Fruit fly (Drosophila melanogaster) whole organism, adult: Measurements from ENCODE around the gene Ddr.
A peak's percentile ranks its signal among the peaks of the same experiment; 100 is the strongest.

Experiments
- CG11617 ChIP-seq: fragments of 200-800 bp; sonication (Bioruptor generic); optimal IDR thresholded peaks from 2 replicates; lab custom pipeline; 2017; ENCODE audit warnings: mild to moderate bottlenecking, missing biosample characterization, missing genetic modification reagents, missing genetic modification characterization
- CG12768 ChIP-seq: fragments of 200-800 bp; sonication (Bioruptor generic); optimal IDR thresholded peaks from 2 replicates; lab custom pipeline; 2017; ENCODE audit warnings: missing biosample characterization, missing genetic modification characterization, mild to moderate bottlenecking, moderate library complexity, missing genetic modification reagents
- CG14711 ChIP-seq: fragments of 200-800 bp; sonication (Bioruptor generic); optimal IDR thresholded peaks from 2 replicates; lab custom pipeline; 2018; ENCODE audit warnings: missing biosample characterization, mild to moderate bottlenecking, missing genetic modification characterization, moderate library complexity
- CG1620 ChIP-seq: fragments of 200-800 bp; sonication (Bioruptor generic); optimal IDR thresholded peaks from 2 replicates; lab custom pipeline; 2016; ENCODE audit warnings: missing biosample characterization, missing genetic modification characterization
- CG33017 ChIP-seq: fragments of 200-800 bp; sonication (Bioruptor generic); optimal IDR thresholded peaks from 2 replicates; lab custom pipeline; 2018; ENCODE audit warnings: missing biosample characterization, mild to moderate bottlenecking, missing genetic modification characterization, moderate library complexity
- CG5204 ChIP-seq: fragments of 200-800 bp; sonication (Bioruptor generic); optimal IDR thresholded peaks from 2 replicates; lab custom pipeline; 2016; ENCODE audit warnings: missing biosample characterization, missing genetic modification characterization
- CG7045 ChIP-seq: fragments of 200-800 bp; sonication (Bioruptor generic); optimal IDR thresholded peaks from 2 replicates; lab custom pipeline; 2017; ENCODE audit warnings: missing biosample characterization, mild to moderate bottlenecking, missing genetic modification characterization
- CG7101 ChIP-seq: fragments of 200-800 bp; sonication (Bioruptor generic); optimal IDR thresholded peaks from 2 replicates; lab custom pipeline; 2018; ENCODE audit warnings: missing biosample characterization, mild to moderate bottlenecking, missing genetic modification characterization, moderate library complexity
- Clk ChIP-seq: fragments of 200-800 bp; sonication (Bioruptor generic); optimal IDR thresholded peaks from 2 replicates; lab custom pipeline; 2017; ENCODE audit warnings: missing biosample characterization, missing genetic modification characterization
- Crg-1 ChIP-seq: fragments of 200-800 bp; sonication (Bioruptor generic); optimal IDR thresholded peaks from 2 replicates; lab custom pipeline; 2016; ENCODE audit warnings: missing biosample characterization, missing genetic modification characterization
- Hr96 ChIP-seq: fragments of 200-800 bp; sonication (Bioruptor generic); optimal IDR thresholded peaks from 2 replicates; lab custom pipeline; 2016; ENCODE audit warnings: missing biosample characterization, missing genetic modification characterization
- Mnt ChIP-seq: fragments of 200-800 bp; sonication (Bioruptor generic); optimal IDR thresholded peaks from 2 replicates; lab custom pipeline; 2016; ENCODE audit warnings: missing biosample characterization, mild to moderate bottlenecking, missing genetic modification characterization
- bab1 ChIP-seq: fragments of 200-800 bp; sonication (Bioruptor generic); optimal IDR thresholded peaks from 3 replicates; lab custom pipeline; 2019; ENCODE audit warnings: missing biosample characterization, mild to moderate bottlenecking, missing genetic modification characterization, moderate library complexity
- cic ChIP-seq: fragments of 200-800 bp; sonication (Bioruptor generic); optimal IDR thresholded peaks from 2 replicates; lab custom pipeline; 2017; ENCODE audit warnings: missing biosample characterization, mild to moderate bottlenecking, missing genetic modification characterization, moderate library complexity
- cnc ChIP-seq, 2 experiments: fragments of >200 bp; optimal IDR thresholded peaks; 2 replicates each; lab custom pipeline; 2017
- kay ChIP-seq: fragments of 200-800 bp; sonication (Bioruptor generic); peaks from one replicate; lab custom pipeline; 2016; ENCODE audit warnings: missing biosample characterization, missing genetic modification characterization, borderline replicate concordance
- ovo ChIP-seq: fragments of 200-800 bp; sonication (Bioruptor generic); optimal IDR thresholded peaks from 2 replicates; lab custom pipeline; 2016; ENCODE audit warnings: missing biosample characterization, missing genetic modification characterization
- pad ChIP-seq: fragments of 200-800 bp; sonication (Bioruptor generic); optimal IDR thresholded peaks from 3 replicates; lab custom pipeline; 2017; ENCODE audit warnings: missing biosample characterization, missing genetic modification characterization, mild to moderate bottlenecking, moderate library complexity, missing genetic modification reagents
- tj ChIP-seq: fragments of 200-800 bp; sonication (Bioruptor generic); optimal IDR thresholded peaks from 3 replicates; lab custom pipeline; 2017; ENCODE audit warnings: missing biosample characterization, mild to moderate bottlenecking, missing genetic modification characterization, moderate library complexity
- toe ChIP-seq: fragments of 200-800 bp; sonication (Bioruptor generic); optimal IDR thresholded peaks from 2 replicates; lab custom pipeline; 2016; ENCODE audit warnings: missing biosample characterization, missing genetic modification characterization

Gene Ddr

DNA sequence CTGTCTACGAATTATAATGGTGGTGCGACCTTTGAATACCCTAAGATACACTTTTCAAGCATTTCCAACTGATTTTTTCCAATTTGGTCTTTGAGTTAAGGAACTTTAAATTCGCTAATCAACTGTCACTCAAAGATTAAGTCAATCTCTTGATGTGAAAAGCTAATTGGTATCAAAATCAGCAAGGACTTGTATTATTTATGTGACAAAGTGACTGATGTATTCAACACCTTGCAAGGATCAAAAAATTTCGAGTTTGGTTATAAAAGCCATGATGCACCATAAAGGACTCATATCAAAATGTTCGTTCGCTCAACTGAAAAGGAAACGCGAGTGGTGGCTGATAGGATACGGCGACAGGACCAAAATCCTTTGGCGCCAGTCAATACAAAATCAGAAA lies 101.7 kb downstream of the Ddr start, which contains the start of gene ppk14:
TSS of gene ppk14 (plus strand) at position 301 of the 400 bp plus-strand sequence.
- TF ChIP-seq CG5204, result no peak
- TF ChIP-seq Clk (GFP tag; lab: Kevin White, UChicago), result no peak
- TF ChIP-seq kay (GFP tag; lab: Kevin White, UChicago), result no peak
- TF ChIP-seq tj, result no peak
- no peak for TF ChIP-seq Hr96 (GFP tag; lab: Kevin White, UChicago)
- no peak for TF ChIP-seq CG1620
- TF ChIP-seq CG11617 (GFP tag; lab: Kevin White, UChicago), result no peak
- no peak for TF ChIP-seq CG7045 (GFP tag; lab: Kevin White, UChicago)
- no peak for TF ChIP-seq ovo (GFP tag; lab: Kevin White, UChicago)
- TF ChIP-seq CG12768, result no peak
- no peak for TF ChIP-seq pad
- TF ChIP-seq CG33017 (tag; lab: Kevin White, UChicago), result no peak
- no peak for TF ChIP-seq Crg-1 (GFP tag; lab: Kevin White, UChicago)
- TF ChIP-seq cnc (optimal IDR thresholded peaks at IDR 0.05; lab: Kevin White, UChicago), result no peak
- no peak for TF ChIP-seq toe (GFP tag; lab: Kevin White, UChicago)
- no peak for TF ChIP-seq CG7101
- no peak for TF ChIP-seq cic (GFP tag; lab: Kevin White, UChicago)
- no peak for TF ChIP-seq CG14711

- no peak for TF ChIP-seq kay (GFP tag; lab: Kevin White, UChicago)
- TF ChIP-seq Hr96 (GFP tag; lab: Kevin White, UChicago), result no peak
- TF ChIP-seq CG1620, result no peak
- no peak for TF ChIP-seq cnc (optimal IDR thresholded peaks at IDR 0.05; lab: Kevin White, UChicago)
Measured at dm6 chr2L:6356134-6356533, 103.2 kb downstream of the Ddr start.

- no peak for TF ChIP-seq Hr96 (GFP tag; lab: Kevin White, UChicago)
- TF ChIP-seq cic (GFP tag; lab: Kevin White, UChicago), result no peak
- no peak for TF ChIP-seq ovo (GFP tag; lab: Kevin White, UChicago)
- TF ChIP-seq cnc (optimal IDR thresholded peaks at IDR 0.05; lab: Kevin White, UChicago), result no peak
- TF ChIP-seq Clk (GFP tag; lab: Kevin White, UChicago), result no peak
- TF ChIP-seq CG1620, result no peak
- no peak for TF ChIP-seq CG12768
- TF ChIP-seq CG7045 (GFP tag; lab: Kevin White, UChicago), result no peak
- TF ChIP-seq CG7101, result no peak
- TF ChIP-seq tj, result no peak
- TF ChIP-seq pad, result no peak
- TF ChIP-seq Crg-1 (GFP tag; lab: Kevin White, UChicago), result no peak
- no peak for TF ChIP-seq kay (GFP tag; lab: Kevin White, UChicago)
- no peak for TF ChIP-seq CG14711
- TF ChIP-seq CG5204, result no peak
- TF ChIP-seq toe (GFP tag; lab: Kevin White, UChicago), result no peak
- no peak for TF ChIP-seq bab1 (GFP tag; lab: Kevin White, UChicago)
- no peak for TF ChIP-seq CG33017 (tag; lab: Kevin White, UChicago)
- TF ChIP-seq Mnt (GFP tag; lab: Kevin White, UChicago), result no peak
- TF ChIP-seq CG11617 (GFP tag; lab: Kevin White, UChicago), result no peak
Measured at dm6 chr2L:6356686-6357362, 103.9 kb downstream of the Ddr start.

DNA sequence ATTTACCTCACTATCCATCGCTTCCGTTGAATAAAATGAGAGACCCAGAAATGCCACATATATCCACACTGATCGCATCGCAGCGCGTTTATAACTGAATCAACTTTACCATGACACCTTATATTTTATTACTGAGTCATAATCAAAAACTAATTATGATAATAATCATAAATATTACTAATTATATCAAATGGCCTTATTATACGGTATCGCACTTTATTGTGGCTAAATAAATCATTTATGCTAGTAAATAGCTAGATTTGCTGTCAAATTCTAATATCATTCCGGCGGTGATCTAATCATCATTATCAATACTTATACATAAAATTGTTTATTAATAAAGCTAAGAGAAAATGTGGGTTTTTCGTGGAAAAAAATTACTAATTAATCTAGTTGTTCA lies 105.3 kb downstream of the Ddr start, which contains the start of gene CG9500:
TSS of gene CG9500 (minus strand) at position 101 of the 400 bp plus-strand sequence.
- TF ChIP-seq bab1 (GFP tag; lab: Kevin White, UChicago), result no peak
- TF ChIP-seq CG7045 (GFP tag; lab: Kevin White, UChicago), result no peak
- TF ChIP-seq cnc (optimal IDR thresholded peaks at IDR 0.05; lab: Kevin White, UChicago), result no peak
- no peak for TF ChIP-seq CG14711
- TF ChIP-seq Mnt (GFP tag; lab: Kevin White, UChicago), result no peak

DNA sequence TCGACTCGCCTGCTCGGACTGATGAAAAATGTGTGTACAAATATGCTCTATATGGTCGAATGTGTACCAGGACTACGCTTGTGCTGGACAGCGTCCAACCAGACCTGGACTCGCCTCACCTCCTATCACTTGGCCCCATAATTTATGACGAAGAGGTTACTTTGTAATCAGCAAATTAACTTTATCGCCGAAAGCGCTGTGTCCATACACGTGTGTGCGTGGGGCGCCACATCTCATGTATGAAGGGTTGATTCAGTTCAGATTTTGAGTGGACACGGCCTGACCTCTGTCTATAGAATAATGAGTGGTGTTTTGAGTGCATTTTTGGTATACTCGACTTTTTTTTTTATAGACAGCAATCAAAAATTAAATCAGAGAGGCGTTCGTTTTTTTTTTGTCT lies 107.1 kb downstream of the Ddr start:
- TF ChIP-seq ovo (GFP tag; lab: Kevin White, UChicago), result no peak
- no peak for TF ChIP-seq Hr96 (GFP tag; lab: Kevin White, UChicago)
- no peak for TF ChIP-seq CG7101
- TF ChIP-seq kay (GFP tag; lab: Kevin White, UChicago), result no peak
- TF ChIP-seq Mnt (GFP tag; lab: Kevin White, UChicago), result no peak
- no peak for TF ChIP-seq tj
- TF ChIP-seq Clk (GFP tag; lab: Kevin White, UChicago), result no peak
- no peak for TF ChIP-seq CG33017 (tag; lab: Kevin White, UChicago)

dm6 chr2L:6366924-6367323 lies 114.0 kb downstream of the Ddr start:
- TF ChIP-seq CG11617 (GFP tag; lab: Kevin White, UChicago), result no peak
- TF ChIP-seq cnc (optimal IDR thresholded peaks at IDR 0.05; lab: Kevin White, UChicago), result no peak
- TF ChIP-seq tj, result no peak
- TF ChIP-seq CG7045 (GFP tag; lab: Kevin White, UChicago), result no peak
- TF ChIP-seq ovo (GFP tag; lab: Kevin White, UChicago), result no peak
- TF ChIP-seq Crg-1 (GFP tag; lab: Kevin White, UChicago), result no peak
- no peak for TF ChIP-seq toe (GFP tag; lab: Kevin White, UChicago)
- TF ChIP-seq CG14711, result no peak
- TF ChIP-seq CG5204, result no peak

dm6 chr2L:6367478-6367932 lies 114.6 kb downstream of the Ddr start, which contains the start of gene Nepl4:
TSS of gene Nepl4 (plus strand) at chr2L:6367882.
- TF ChIP-seq tj (peak; percentile 78), Clk (GFP tag; lab: Kevin White, UChicago) (no peak)
